Worm (Caenorhabditis elegans) whole organism, L4 larva: ENCODE results near the gene flh-3.

Source experiments
- D1046.2 ChIP-seq: fragments of 200-800 bp; sonication (Bioruptor generic); IDR thresholded peaks from 2 replicates; pipeline ENCODE4 v1.3.6; 2022; ENCODE audit warnings: missing genetic modification characterization, missing compliant biosample characterization
- F26F4.8 ChIP-seq: fragments of 200-800 bp; sonication (Bioruptor generic); conservative IDR thresholded peaks from 2 replicates; pipeline ENCODE4 v1.3.6; 2022; ENCODE audit warnings: missing genetic modification characterization, missing compliant biosample characterization
- F37D6.2 ChIP-seq: sonication (generic microtip); optimal IDR thresholded peaks from 2 replicates; lab custom pipeline; 2016; ENCODE audit warnings: mild to moderate bottlenecking, missing genetic modification characterization, missing compliant biosample characterization
- F44E2.7 ChIP-seq: fragments of 200-800 bp; sonication (Bioruptor generic); IDR thresholded peaks from 2 replicates; pipeline ENCODE4 v2.1.2; 2022; ENCODE audit warnings: missing genetic modification characterization, missing compliant biosample characterization
- R02D3.7 ChIP-seq: fragments of 150-350 bp; sonication (generic microtip); optimal IDR thresholded peaks from 3 replicates; lab custom pipeline; 2014; ENCODE audit warnings: missing biosample characterization, missing genetic modification characterization
- T20F7.1 ChIP-seq: fragments of 200-800 bp; sonication (Bioruptor generic); optimal IDR thresholded peaks from 2 replicates; lab custom pipeline; 2018; ENCODE audit warnings: mild to moderate bottlenecking, missing genetic modification characterization, missing compliant biosample characterization
- Y105C5A.15 ChIP-seq: fragments of 200-800 bp; sonication (Bioruptor generic); IDR thresholded peaks from 2 replicates; pipeline ENCODE4 v1.3.6; 2022; ENCODE audit warnings: missing genetic modification characterization, missing compliant biosample characterization
- ZK546.5 ChIP-seq, 2 experiments: sonication (generic microtip); optimal IDR thresholded peaks; 2 replicates each; lab custom pipeline; 2017; ENCODE audit warnings: missing biosample characterization in 2 of 2, missing genetic modification characterization in 2 of 2
- arid-1 ChIP-seq: fragments of 200-800 bp; sonication (Bioruptor generic); conservative IDR thresholded peaks from 2 replicates; pipeline ENCODE4 v1.3.6; 2022; ENCODE audit warnings: missing genetic modification reagents, missing genetic modification characterization, missing compliant biosample characterization
- ceh-28 ChIP-seq: fragments of 150-350 bp; optimal IDR thresholded peaks from 2 replicates; lab custom pipeline; 2014; ENCODE audit warnings: missing biosample characterization, missing genetic modification reagents, missing genetic modification characterization
- ces-1 ChIP-seq: fragments of 150-350 bp; sonication (generic microtip); optimal IDR thresholded peaks from 4 replicates; lab custom pipeline; 2014; ENCODE audit warnings: missing biosample characterization, missing genetic modification reagents, missing genetic modification characterization
- ctbp-1 ChIP-seq: fragments of 200-800 bp; sonication (Bioruptor generic); IDR thresholded peaks from 2 replicates; pipeline ENCODE4 v1.3.6; 2022; ENCODE audit warnings: missing genetic modification reagents, missing genetic modification characterization, missing compliant biosample characterization
- daf-12 ChIP-seq: fragments of 150-350 bp; optimal IDR thresholded peaks from 2 replicates; lab custom pipeline; 2014; ENCODE audit warnings: missing biosample characterization, missing genetic modification reagents, missing genetic modification characterization
- daf-16 ChIP-seq, 3 experiments: sonication (generic microtip); optimal IDR thresholded peaks; 2 replicates each; lab custom pipeline; 2016 to 2017; ENCODE audit warnings: missing genetic modification characterization in 3 of 3, missing genetic modification reagents in 3 of 3, mild to moderate bottlenecking in 2 of 3, missing compliant biosample characterization in 2 of 3, missing biosample characterization in 1 of 3, moderate library complexity in 1 of 3
- daf-8 ChIP-seq: fragments of 200-800 bp; sonication (Bioruptor generic); IDR thresholded peaks from 2 replicates; pipeline ENCODE4 v1.3.6; 2022; ENCODE audit warnings: missing genetic modification characterization, missing compliant biosample characterization
- dmd-6 ChIP-seq: fragments of 200-800 bp; sonication (Bioruptor generic); IDR thresholded peaks from 2 replicates; pipeline ENCODE4 v1.3.6; 2022; ENCODE audit warnings: missing genetic modification reagents, missing genetic modification characterization, missing compliant biosample characterization
- dpl-1 ChIP-seq: fragments of 150-350 bp; optimal IDR thresholded peaks from 2 replicates; lab custom pipeline; 2014; ENCODE audit warnings: missing biosample characterization, missing genetic modification reagents, missing genetic modification characterization
- dve-1 ChIP-seq: sonication (generic microtip); optimal IDR thresholded peaks from 2 replicates; lab custom pipeline; 2017; ENCODE audit warnings: antibody characterized with exemption, mild to moderate bottlenecking, missing genetic modification characterization, missing compliant biosample characterization; ENCODE audit not compliant: insufficient read depth
- egl-43 ChIP-seq: fragments of 200-800 bp; sonication (Bioruptor generic); IDR thresholded peaks from 2 replicates; pipeline ENCODE4 v1.3.6; 2022; ENCODE audit warnings: missing genetic modification reagents, missing genetic modification characterization, missing compliant biosample characterization
- gei-8 ChIP-seq: fragments of 200-800 bp; sonication (Bioruptor generic); optimal IDR thresholded peaks from 2 replicates; lab custom pipeline; 2018; ENCODE audit warnings: mild to moderate bottlenecking, missing genetic modification characterization, missing compliant biosample characterization
- hlh-11 ChIP-seq: fragments of 200-800 bp; sonication (Bioruptor generic); optimal IDR thresholded peaks from 2 replicates; lab custom pipeline; 2018; ENCODE audit warnings: mild to moderate bottlenecking, missing genetic modification characterization, missing compliant biosample characterization
- hlh-30 ChIP-seq: sonication (generic microtip); optimal IDR thresholded peaks from 2 replicates; lab custom pipeline; 2017; ENCODE audit warnings: antibody characterized with exemption, mild to moderate bottlenecking, missing genetic modification characterization, missing compliant biosample characterization; ENCODE audit not compliant: insufficient read depth
- lin-13 ChIP-seq: fragments of 150-350 bp; optimal IDR thresholded peaks from 2 replicates; lab custom pipeline; 2014; ENCODE audit warnings: missing biosample characterization, missing genetic modification reagents, missing genetic modification characterization
- lin-38 ChIP-seq: fragments of 200-800 bp; sonication (Bioruptor generic); IDR thresholded peaks from 2 replicates; pipeline ENCODE4 v1.3.6; 2022; ENCODE audit warnings: missing genetic modification reagents, missing genetic modification characterization, missing compliant biosample characterization
- lin-39 ChIP-seq: fragments of 150-350 bp; optimal IDR thresholded peaks from 2 replicates; lab custom pipeline; 2014; ENCODE audit warnings: missing biosample characterization, missing genetic modification reagents, missing genetic modification characterization
- lsy-2 ChIP-seq, 2 experiments: fragments of 150-350 bp in 1 of 2; sonication (generic microtip) in 1 of 2; optimal IDR thresholded peaks; 2 replicates each; lab custom pipeline; 2014 to 2017; ENCODE audit warnings: missing biosample characterization in 2 of 2, missing genetic modification characterization in 2 of 2
- mdl-1 ChIP-seq, 2 experiments: fragments of 150-350 bp in 1 of 2; sonication (generic microtip) in 1 of 2; optimal IDR thresholded peaks; 2 replicates each; lab custom pipeline; 2014 to 2017; ENCODE audit warnings: missing biosample characterization in 2 of 2, missing genetic modification characterization in 2 of 2
- mdt-29 ChIP-seq: fragments of 200-800 bp; sonication (Bioruptor generic); IDR thresholded peaks from 2 replicates; pipeline ENCODE4 v1.3.6; 2022; ENCODE audit warnings: missing genetic modification reagents, missing genetic modification characterization, missing compliant biosample characterization
- mep-1 ChIP-seq: fragments of 150-350 bp; sonication (generic microtip); optimal IDR thresholded peaks from 3 replicates; lab custom pipeline; 2014; ENCODE audit warnings: missing biosample characterization, missing genetic modification characterization
- nhr-11 ChIP-seq: fragments of 150-350 bp; optimal IDR thresholded peaks from 2 replicates; lab custom pipeline; 2014; ENCODE audit warnings: missing biosample characterization, missing genetic modification characterization
- nhr-25 ChIP-seq: sonication (generic microtip); optimal IDR thresholded peaks from 2 replicates; lab custom pipeline; 2017; ENCODE audit warnings: missing genetic modification characterization, mild to moderate bottlenecking, missing compliant biosample characterization, antibody characterized with exemption, moderate library complexity, borderline replicate concordance; ENCODE audit not compliant: insufficient read depth
- nhr-28 ChIP-seq: fragments of 150-350 bp; optimal IDR thresholded peaks from 2 replicates; lab custom pipeline; 2014; ENCODE audit warnings: missing biosample characterization, missing genetic modification characterization
- nhr-77 ChIP-seq: fragments of 150-350 bp; optimal IDR thresholded peaks from 2 replicates; lab custom pipeline; 2014; ENCODE audit warnings: missing biosample characterization, missing genetic modification characterization
- pha-4 ChIP-seq, 2 experiments: fragments of 150-350 bp in 1 of 2; fragments of 200-800 bp in 1 of 2; sonication (Bioruptor generic) in 1 of 2; IDR thresholded peaks in 1 of 2; optimal IDR thresholded peaks in 1 of 2; 2 replicates each; pipeline versions ENCODE4 v1.3.6 to Lab custom; 2014 to 2022; ENCODE audit warnings: missing genetic modification characterization in 2 of 2, missing genetic modification reagents in 2 of 2, missing biosample characterization in 1 of 2, missing compliant biosample characterization in 1 of 2
- pqm-1 ChIP-seq: sonication (generic microtip); optimal IDR thresholded peaks from 2 replicates; lab custom pipeline; 2017; ENCODE audit warnings: missing biosample characterization, missing genetic modification characterization
- tag-97 ChIP-seq: fragments of 200-800 bp; sonication (Bioruptor generic); IDR thresholded peaks from 2 replicates; pipeline ENCODE4 v1.3.6; 2022; ENCODE audit warnings: missing genetic modification characterization, missing compliant biosample characterization
- unc-39 ChIP-seq: sonication (generic microtip); optimal IDR thresholded peaks from 2 replicates; lab custom pipeline; 2017; ENCODE audit warnings: missing biosample characterization, missing genetic modification characterization
- vab-7 ChIP-seq: fragments of 200-800 bp; sonication (Bioruptor generic); IDR thresholded peaks from 2 replicates; pipeline ENCODE4 v1.3.6; 2022; ENCODE audit warnings: missing genetic modification reagents, missing genetic modification characterization, missing compliant biosample characterization
- zag-1 ChIP-seq: fragments of 150-350 bp; optimal IDR thresholded peaks from 2 replicates; lab custom pipeline; 2014; ENCODE audit warnings: missing biosample characterization, missing genetic modification characterization
- zip-2 ChIP-seq: fragments of 150-350 bp; optimal IDR thresholded peaks from 2 replicates; lab custom pipeline; 2014; ENCODE audit warnings: missing biosample characterization, missing genetic modification characterization
- ztf-7 ChIP-seq: fragments of 150-350 bp; optimal IDR thresholded peaks from 2 replicates; lab custom pipeline; 2014; ENCODE audit warnings: missing biosample characterization, missing genetic modification characterization

Gene flh-3

ce11 chrIV:9321039-9321851, 51.3 kb downstream of the flh-3 start, which contains the start of the genes F49C12.12 and vha-17:
Gene F49C12.12 (minus strand): TSS chrIV:9321089.
Gene vha-17 (plus strand): TSS chrIV:9321801.
- TF ChIP-seq daf-12 (tag; lab: Kevin White, UChicago) (no peak), T20F7.1 (peak; percentile 70), hlh-11 (tag; lab: Kevin White, UChicago) (peak; percentile 79), mep-1 (tag; lab: Kevin White, UChicago) (peak; percentile 43), Y105C5A.15 (GFP tag; lab: Robert Waterston, UW) (no peak), lsy-2 (tag; optimal IDR thresholded peaks at IDR 0.05; lab: Kevin White, UChicago) (peak in 1 of 2 experiments; percentile 56), ztf-7 (no peak), daf-8 (GFP tag; lab: Robert Waterston, UW) (no peak), lin-13 (GFP tag; lab: Kevin White, UChicago) (no peak), gei-8 (no peak), F44E2.7 (GFP tag; lab: Robert Waterston, UW) (no peak), lin-38 (GFP tag; lab: Robert Waterston, UW) (peak; percentile 26; the same call in 1 of the 2 replicates), pha-4 (GFP tag; IDR thresholded peaks at IDR 0.05; lab: Robert Waterston, UW) (no peak), pha-4 (tag; optimal IDR thresholded peaks at IDR 0.05; lab: Kevin White, UChicago) (no peak), lin-39 (tag; lab: Kevin White, UChicago) (no peak), ceh-28 (tag; lab: Kevin White, UChicago) (peak; percentile 6), nhr-25 (tag; lab: Kevin White, UChicago) (no peak), zag-1 (no peak), unc-39 (no peak), mdl-1 (tag; optimal IDR thresholded peaks at IDR 0.05; lab: Kevin White, UChicago) (no peak), nhr-28 (tag; lab: Kevin White, UChicago) (peak; percentile 19), D1046.2 (no peak), dpl-1 (GFP tag; lab: Kevin White, UChicago) (peak; percentile 7), tag-97 (GFP tag; lab: Robert Waterston, UW) (no peak), arid-1 (GFP tag; lab: Robert Waterston, UW) (no peak), ZK546.5 (tag; optimal IDR thresholded peaks at IDR 0.05; lab: Kevin White, UChicago) (no peak), ces-1 (GFP tag; lab: Kevin White, UChicago) (no peak), F37D6.2 (tag; lab: Kevin White, UChicago) (no peak), dmd-6 (peak; percentile 51), hlh-30 (peak; percentile 66), dve-1 (tag; lab: Kevin White, UChicago) (peak; percentile 42), mdt-29 (GFP tag; lab: Robert Waterston, UW) (no peak), F26F4.8 (GFP tag; lab: Robert Waterston, UW) (no peak), pqm-1 (tag; lab: Kevin White, UChicago) (peak; percentile 33), ctbp-1 (GFP tag; lab: Robert Waterston, UW) (no peak), nhr-11 (tag; lab: Kevin White, UChicago) (no peak), nhr-77 (tag; lab: Kevin White, UChicago) (peak; percentile 74), R02D3.7 (tag; lab: Kevin White, UChicago) (no peak), zip-2 (tag; lab: Kevin White, UChicago) (no peak), vab-7 (GFP tag; lab: Robert Waterston, UW) (no peak), daf-16 (GFP tag; optimal IDR thresholded peaks at IDR 0.05; lab: Kevin White, UChicago) (no peak), daf-16 (tag; optimal IDR thresholded peaks at IDR 0.05; lab: Kevin White, UChicago) (peak; percentile 55), egl-43 (no peak)
